Fruit fly (Drosophila melanogaster): ENCODE data around the gene Mettl2.

The Mettl2 gene

dm6 chr3L:1639185-1639812 lies at the start of gene Mettl2, which contains the start of gene Bgb:
Gene Mettl2 (minus strand): TSS chr3L:1639235.
Gene Bgb (plus strand): TSS chr3L:1639711.
- TF ChIP-seq h (optimal IDR thresholded peaks at IDR 0.05) (no peak), Sin3A (optimal IDR thresholded peaks at IDR 0.05) (no peak), psq (optimal IDR thresholded peaks at IDR 0.05) (no peak)

- TF ChIP-seq ttk (optimal IDR thresholded peaks at IDR 0.05) (no peak), insv (optimal IDR thresholded peaks at IDR 0.05) (no peak), Sin3A (optimal IDR thresholded peaks at IDR 0.05) (no peak), Myc (optimal IDR thresholded peaks at IDR 0.05) (no peak), psq (optimal IDR thresholded peaks at IDR 0.05) (no peak), h (optimal IDR thresholded peaks at IDR 0.05) (no peak)
Observed at dm6 chr3L:1688569-1688968, 49.5 kb upstream of the Mettl2 start.

- TF ChIP-seq Sin3A (optimal IDR thresholded peaks at IDR 0.05) (no peak), psq (optimal IDR thresholded peaks at IDR 0.05) (no peak), h (optimal IDR thresholded peaks at IDR 0.05) (no peak), Myc (optimal IDR thresholded peaks at IDR 0.05) (no peak), insv (optimal IDR thresholded peaks at IDR 0.05) (no peak), ttk (optimal IDR thresholded peaks at IDR 0.05) (no peak)
Observed at dm6 chr3L:1688161-1688560, 49.1 kb upstream of the Mettl2 start.

- TF ChIP-seq ttk (optimal IDR thresholded peaks at IDR 0.05) (no peak), Sin3A (optimal IDR thresholded peaks at IDR 0.05) (no peak), h (optimal IDR thresholded peaks at IDR 0.05) (no peak), Myc (optimal IDR thresholded peaks at IDR 0.05) (no peak)
Observed at dm6 chr3L:1683091-1683490, 44.1 kb upstream of the Mettl2 start.

- TF ChIP-seq psq (optimal IDR thresholded peaks at IDR 0.05) (no peak), insv (optimal IDR thresholded peaks at IDR 0.05) (no peak), Sin3A (optimal IDR thresholded peaks at IDR 0.05) (no peak), h (optimal IDR thresholded peaks at IDR 0.05) (no peak), ttk (optimal IDR thresholded peaks at IDR 0.05) (no peak), Myc (optimal IDR thresholded peaks at IDR 0.05) (no peak)
Observed at dm6 chr3L:1679394-1679793, 40.4 kb upstream of the Mettl2 start.

- TF ChIP-seq Myc (optimal IDR thresholded peaks at IDR 0.05) (no peak), h (optimal IDR thresholded peaks at IDR 0.05) (no peak), insv (optimal IDR thresholded peaks at IDR 0.05) (no peak), Sin3A (optimal IDR thresholded peaks at IDR 0.05) (no peak), psq (optimal IDR thresholded peaks at IDR 0.05) (no peak), ttk (optimal IDR thresholded peaks at IDR 0.05) (no peak)
Observed at dm6 chr3L:1676222-1676621, 37.2 kb upstream of the Mettl2 start.

- TF ChIP-seq Myc (optimal IDR thresholded peaks at IDR 0.05): no peak
- no peak for TF ChIP-seq h (optimal IDR thresholded peaks at IDR 0.05)
- TF ChIP-seq Sin3A (optimal IDR thresholded peaks at IDR 0.05): no peak
- TF ChIP-seq psq (optimal IDR thresholded peaks at IDR 0.05): no peak
- no peak for TF ChIP-seq insv (optimal IDR thresholded peaks at IDR 0.05)
- no peak for TF ChIP-seq ttk (optimal IDR thresholded peaks at IDR 0.05)
Observed at dm6 chr3L:1675242-1675641, 36.2 kb upstream of the Mettl2 start.

- TF ChIP-seq insv (optimal IDR thresholded peaks at IDR 0.05): no peak
- no peak for TF ChIP-seq psq (optimal IDR thresholded peaks at IDR 0.05)
- no peak for TF ChIP-seq Sin3A (optimal IDR thresholded peaks at IDR 0.05)
- no peak for TF ChIP-seq Myc (optimal IDR thresholded peaks at IDR 0.05)
- TF ChIP-seq h (optimal IDR thresholded peaks at IDR 0.05): no peak
- no peak for TF ChIP-seq ttk (optimal IDR thresholded peaks at IDR 0.05)
Observed at dm6 chr3L:1674381-1674780, 35.3 kb upstream of the Mettl2 start, which contains the start of gene CG7991. Gene CG7991 (plus strand): TSS chr3L:1674709.

- TF ChIP-seq Sin3A (optimal IDR thresholded peaks at IDR 0.05) (no peak), insv (optimal IDR thresholded peaks at IDR 0.05) (no peak), ttk (optimal IDR thresholded peaks at IDR 0.05) (no peak), h (optimal IDR thresholded peaks at IDR 0.05) (no peak), psq (optimal IDR thresholded peaks at IDR 0.05) (no peak), Myc (optimal IDR thresholded peaks at IDR 0.05) (no peak)
Observed at dm6 chr3L:1672627-1673026, 33.6 kb upstream of the Mettl2 start, which contains the start of gene CG13930. Gene CG13930 (minus strand): TSS chr3L:1672727.

dm6 chr3L:1670008-1670407 lies 31.0 kb upstream of the Mettl2 start, which contains the start of gene RabX5:
Gene RabX5 (minus strand): TSS chr3L:1670108.
- TF ChIP-seq Myc (optimal IDR thresholded peaks at IDR 0.05) (no peak), insv (optimal IDR thresholded peaks at IDR 0.05) (no peak), psq (optimal IDR thresholded peaks at IDR 0.05) (no peak), Sin3A (optimal IDR thresholded peaks at IDR 0.05) (no peak), ttk (optimal IDR thresholded peaks at IDR 0.05) (no peak), h (optimal IDR thresholded peaks at IDR 0.05) (no peak)

dm6 chr3L:1668504-1668903 lies 29.5 kb upstream of the Mettl2 start, which contains the start of gene RpL23A:
Gene RpL23A (minus strand): TSS chr3L:1668654.
- no peak for TF ChIP-seq insv (optimal IDR thresholded peaks at IDR 0.05)
- TF ChIP-seq Myc (optimal IDR thresholded peaks at IDR 0.05): no peak
- TF ChIP-seq Sin3A (optimal IDR thresholded peaks at IDR 0.05): no peak
- no peak for TF ChIP-seq h (optimal IDR thresholded peaks at IDR 0.05)
- no peak for TF ChIP-seq psq (optimal IDR thresholded peaks at IDR 0.05)
- TF ChIP-seq ttk (optimal IDR thresholded peaks at IDR 0.05): no peak

dm6 chr3L:1667423-1667822 lies 28.4 kb upstream of the Mettl2 start:
- no peak for TF ChIP-seq insv (optimal IDR thresholded peaks at IDR 0.05)
- no peak for TF ChIP-seq psq (optimal IDR thresholded peaks at IDR 0.05)
- TF ChIP-seq Sin3A (optimal IDR thresholded peaks at IDR 0.05): no peak
- peak; percentile 94 for TF ChIP-seq ttk (optimal IDR thresholded peaks at IDR 0.05)
- no peak for TF ChIP-seq h (optimal IDR thresholded peaks at IDR 0.05)

- TF ChIP-seq h (optimal IDR thresholded peaks at IDR 0.05) (no peak), psq (optimal IDR thresholded peaks at IDR 0.05) (no peak)
Observed at dm6 chr3L:1665544-1665943, 26.5 kb upstream of the Mettl2 start.
